Fruit fly (Drosophila melanogaster): ENCODE data around the gene CG45491.

Gene CG45491

dm6 chrX:19889128-19889756 is 49.6 kb downstream of the CG45491 start (continued):
- TF ChIP-seq run (tag; optimal IDR thresholded peaks at IDR 0.05) (peak; percentile 22), crp (GFP tag; optimal IDR thresholded peaks at IDR 0.05) (peak in 1 of 2 experiments; percentile 41), CG16815 (GFP tag; optimal IDR thresholded peaks at IDR 0.05) (peak; percentile 88), CG10209 (GFP tag; optimal IDR thresholded peaks at IDR 0.05) (peak; percentile 82), CG10366 (GFP tag; IDR thresholded peaks at IDR 0.05) (peak; percentile 81), knrl (GFP tag; IDR thresholded peaks at IDR 0.05; ENCODE audit: partially characterized antibody) (no peak), org-1 (GFP tag; optimal IDR thresholded peaks at IDR 0.05) (peak; percentile 84), CG8359 (GFP tag; optimal IDR thresholded peaks at IDR 0.05; ENCODE audit: borderline replicate concordance) (peak; percentile 21), CG4854 (GFP tag; optimal IDR thresholded peaks at IDR 0.05) (peak; percentile 60), stwl (tag; optimal IDR thresholded peaks at IDR 0.05) (peak; percentile 31), Doc3 (GFP tag; IDR thresholded peaks at IDR 0.05; ENCODE audit: partially characterized antibody) (no peak), bcd (GFP tag; optimal IDR thresholded peaks at IDR 0.05) (peak; percentile 80), CG4360 (GFP tag; IDR thresholded peaks at IDR 0.05) (peak; percentile 41; the same call in 1 of the 2 replicates), Trl (optimal IDR thresholded peaks at IDR 0.05) (peak; percentile 45 to 54), Trl (GFP tag; optimal IDR thresholded peaks at IDR 0.05) (peak; percentile 91), ttk (GFP tag; IDR thresholded peaks at IDR 0.05) (peak; percentile 80), nmo (GFP tag; optimal IDR thresholded peaks at IDR 0.05) (peak; percentile 78), NC2α (GFP tag; optimal IDR thresholded peaks at IDR 0.05) (peak; percentile 70), crol (GFP tag; IDR thresholded peaks at IDR 0.05) (no peak; the same call in 1 of the 2 replicates), CG12071 (GFP tag; optimal IDR thresholded peaks at IDR 0.05) (peak; percentile 80), Aef1 (GFP tag; IDR thresholded peaks at IDR 0.05) (peak; percentile 72), Hmx (GFP tag; optimal IDR thresholded peaks at IDR 0.05) (peak; percentile 33), CG3726 (GFP tag; IDR thresholded peaks at IDR 0.05) (peak; percentile 80; the same call in 1 of the 3 replicates), TFAM (GFP tag; optimal IDR thresholded peaks at IDR 0.05) (peak; percentile 31), Myb (GFP tag; optimal IDR thresholded peaks at IDR 0.05) (peak; percentile 72), Sox102F (GFP tag; optimal IDR thresholded peaks at IDR 0.05) (peak; percentile 81), CG9932 (GFP tag; IDR thresholded peaks at IDR 0.05) (peak; percentile 79), H15 (GFP tag; IDR thresholded peaks at IDR 0.05) (peak; percentile 67; the same call in 2 of the 3 replicates), phol (tag; optimal IDR thresholded peaks at IDR 0.05) (peak; percentile 79), unc-4 (GFP tag; IDR thresholded peaks at IDR 0.05; ENCODE audit: partially characterized antibody) (no peak), CG15011 (GFP tag; optimal IDR thresholded peaks at IDR 0.05) (peak; percentile 58), dimm (GFP tag; IDR thresholded peaks at IDR 0.05) (peak; percentile 63), gce (GFP tag; IDR thresholded peaks at IDR 0.05) (no peak; the same call in 2 of the 3 replicates), vnd (GFP tag; IDR thresholded peaks at IDR 0.05; ENCODE audit: partially characterized antibody) (no peak), slou (GFP tag; optimal IDR thresholded peaks at IDR 0.05) (peak; percentile 66), CG4424 (GFP tag; optimal IDR thresholded peaks at IDR 0.05) (peak; percentile 81), shn (GFP tag; optimal IDR thresholded peaks at IDR 0.05) (peak; percentile 86), tap (tag; optimal IDR thresholded peaks at IDR 0.05) (peak; percentile 58), ftz-f1 (GFP tag; optimal IDR thresholded peaks at IDR 0.05) (no peak), lola (GFP tag; optimal IDR thresholded peaks at IDR 0.05) (peak in 1 of 3 experiments; percentile 85), CG14014 (GFP tag; IDR thresholded peaks at IDR 0.05) (peak; percentile 88), CG9609 (GFP tag; optimal IDR thresholded peaks at IDR 0.05) (peak; percentile 91), CG14965 (GFP tag; optimal IDR thresholded peaks at IDR 0.05; ENCODE audit: borderline replicate concordance) (peak; percentile 37), CG2889 (GFP tag; IDR thresholded peaks at IDR 0.05) (peak; percentile 75), nerfin-2 (GFP tag; IDR thresholded peaks at IDR 0.05; ENCODE audit: partially characterized antibody) (no peak), gcm2 (GFP tag; optimal IDR thresholded peaks at IDR 0.05) (peak; percentile 63), ase (GFP tag; IDR thresholded peaks at IDR 0.05) (peak; percentile 13; the same call in 1 of the 3 replicates), CG14710 (tag; optimal IDR thresholded peaks at IDR 0.05) (peak; percentile 73), her (GFP tag; optimal IDR thresholded peaks at IDR 0.05) (peak; percentile 86)
